In genomic region chrX:15464531-15464930, dm6 we compare ENCODE assay signal across 3 fruit fly cellular contexts.
TF ChIP-seq lines count a peak whose summit lies in the region.

No protein-coding gene starts in this region.

- no peak for TF ChIP-seq CTCF in whole organism, embryonic (GFP tag; optimal IDR thresholded peaks at IDR 0.05; lab: Kevin White, UChicago)

TF ChIP-seq in whole organism, adult, 20 proteins besides CTCF, POLR2A, EP300 and RAD21:
- TF ChIP-seq cic (GFP tag; optimal IDR thresholded peaks at IDR 0.05; lab: Kevin White, UChicago) (peak; percentile 5), cnc (optimal IDR thresholded peaks at IDR 0.05; lab: Kevin White, UChicago) (no peak)

TF ChIP-seq in whole organism, embryonic, 481 proteins besides CTCF, POLR2A, EP300 and RAD21:
- TF ChIP-seq mirr (GFP tag; optimal IDR thresholded peaks at IDR 0.05; lab: Kevin White, UChicago) (peak; percentile 72), D19B (GFP tag; optimal IDR thresholded peaks at IDR 0.05; lab: Kevin White, UChicago) (no peak), grn (GFP tag; optimal IDR thresholded peaks at IDR 0.05; lab: Kevin White, UChicago) (peak; percentile 77), Deaf1 (tag; optimal IDR thresholded peaks at IDR 0.05; lab: Kevin White, UChicago) (no peak), Pdp1 (GFP tag; optimal IDR thresholded peaks at IDR 0.05; lab: Kevin White, UChicago) (peak in 1 of 2 experiments; percentile 14), Nf-YC (tag; optimal IDR thresholded peaks at IDR 0.05; lab: Kevin White, UChicago) (peak; percentile 22), ranshi (GFP tag; IDR thresholded peaks at IDR 0.05; lab: Robert Waterston, UW) (no peak), CG1602 (GFP tag; optimal IDR thresholded peaks at IDR 0.05; lab: Kevin White, UChicago) (no peak), eve (GFP tag; optimal IDR thresholded peaks at IDR 0.05; lab: Kevin White, UChicago) (no peak), ci (GFP tag; IDR thresholded peaks at IDR 0.05; lab: Robert Waterston, UW) (no peak), NK7.1 (GFP tag; optimal IDR thresholded peaks at IDR 0.05; lab: Kevin White, UChicago) (no peak), CG13287 (GFP tag; IDR thresholded peaks at IDR 0.05; lab: Robert Waterston, UW; ENCODE audit: partially characterized antibody) (no peak), GATAe (GFP tag; conservative IDR thresholded peaks at IDR 0.05; lab: Robert Waterston, UW) (peak; percentile 35; the same call in 1 of the 2 replicates), NC2α (GFP tag; optimal IDR thresholded peaks at IDR 0.05; lab: Kevin White, UChicago) (no peak), pfk (GFP tag; optimal IDR thresholded peaks at IDR 0.05; lab: Kevin White, UChicago) (peak; percentile 94), dan (GFP tag; IDR thresholded peaks at IDR 0.05; lab: Robert Waterston, UW) (no peak), fd96Cb (tag; optimal IDR thresholded peaks at IDR 0.05; lab: Kevin White, UChicago) (no peak), Awh (GFP tag; IDR thresholded peaks at IDR 0.05; lab: Robert Waterston, UW) (0 out of 2 replicates have a peak, but pooled peaks have one; percentile 16), caup (GFP tag; optimal IDR thresholded peaks at IDR 0.05; lab: Kevin White, UChicago; ENCODE audit: severe bottlenecking) (no peak), kay (GFP tag; optimal IDR thresholded peaks at IDR 0.05; lab: Kevin White, UChicago) (peak; percentile 71), chinmo (GFP tag; IDR thresholded peaks at IDR 0.05; lab: Robert Waterston, UW; ENCODE audit: partially characterized antibody) (0 out of 4 replicates have a peak, but pooled peaks have one; percentile 46), sisA (GFP tag; IDR thresholded peaks at IDR 0.05; lab: Robert Waterston, UW) (no peak), exex (tag; optimal IDR thresholded peaks at IDR 0.05; lab: Kevin White, UChicago) (peak; percentile 99), bsh (GFP tag; optimal IDR thresholded peaks at IDR 0.05; lab: Kevin White, UChicago) (no peak), Doc3 (GFP tag; IDR thresholded peaks at IDR 0.05; lab: Robert Waterston, UW; ENCODE audit: partially characterized antibody) (no peak), sug (tag; optimal IDR thresholded peaks at IDR 0.05; lab: Kevin White, UChicago) (peak; percentile 67), sd (tag; optimal IDR thresholded peaks at IDR 0.05; lab: Kevin White, UChicago) (peak; percentile 88), CG10543 (GFP tag; optimal IDR thresholded peaks at IDR 0.05; lab: Kevin White, UChicago) (peak; percentile 31), CG34376 (GFP tag; optimal IDR thresholded peaks at IDR 0.05; lab: Kevin White, UChicago) (peak; percentile 85)

TF ChIP-seq in whole organism, wandering third instar larva, 38 proteins besides CTCF, POLR2A, EP300 and RAD21:
- TF ChIP-seq Rel (GFP tag; optimal IDR thresholded peaks at IDR 0.05; lab: Kevin White, UChicago) (no peak), Rel (tag; optimal IDR thresholded peaks at IDR 0.05; lab: Kevin White, UChicago) (peak; percentile 87), Abd-B (GFP tag; optimal IDR thresholded peaks at IDR 0.05; lab: Kevin White, UChicago) (no peak), OdsH (GFP tag; optimal IDR thresholded peaks at IDR 0.05; lab: Kevin White, UChicago) (no peak), GATAd (GFP tag; optimal IDR thresholded peaks at IDR 0.05; lab: Kevin White, UChicago) (no peak), Vsx2 (GFP tag; optimal IDR thresholded peaks at IDR 0.05; lab: Kevin White, UChicago; ENCODE audit: partially characterized antibody) (no peak), Myc (optimal IDR thresholded peaks at IDR 0.05; lab: Kevin White, UChicago) (no peak), br (GFP tag; optimal IDR thresholded peaks at IDR 0.05; lab: Kevin White, UChicago) (no peak)
